Worm (Caenorhabditis elegans): Measurements from ENCODE around the gene F44E2.7.

DNA sequence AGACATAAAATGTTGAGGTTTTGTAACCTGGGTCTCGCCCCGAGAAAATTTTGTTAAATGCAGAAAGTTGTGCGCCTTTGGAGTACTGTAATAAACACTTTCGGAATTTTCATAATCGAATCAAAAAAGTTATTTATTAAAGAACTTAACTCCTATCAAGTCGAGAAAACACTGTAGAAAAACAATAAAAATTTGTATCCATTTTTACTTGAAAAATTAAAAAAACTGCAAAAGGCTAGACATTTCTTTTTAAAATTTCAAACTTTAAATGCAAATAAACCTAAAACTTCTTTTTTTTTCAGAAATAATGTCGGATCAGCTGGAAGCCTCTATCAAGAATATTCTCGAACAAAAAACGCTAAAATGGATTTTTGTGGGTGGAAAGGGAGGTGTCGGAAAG lies 46.5 kb upstream of the F44E2.7 start, which contains the start of gene asna-1:
- TF ChIP-seq nhr-77 (tag; optimal IDR thresholded peaks at IDR 0.05) (no peak), lin-13 (GFP tag; optimal IDR thresholded peaks at IDR 0.05) (no peak), ama-1 (optimal IDR thresholded peaks at IDR 0.05) (no peak), C34F6.9 (tag; optimal IDR thresholded peaks at IDR 0.05) (no peak), ztf-11 (tag; optimal IDR thresholded peaks at IDR 0.05) (no peak), mab-5 (tag; optimal IDR thresholded peaks at IDR 0.05) (no peak), nhr-23 (tag; optimal IDR thresholded peaks at IDR 0.05) (no peak), nhr-6 (tag; optimal IDR thresholded peaks at IDR 0.05) (no peak), ztf-4 (tag; optimal IDR thresholded peaks at IDR 0.05) (no peak), lsy-2 (tag; optimal IDR thresholded peaks at IDR 0.05) (no peak), unc-62 (GFP tag; optimal IDR thresholded peaks at IDR 0.05) (no peak), nhr-237 (tag; optimal IDR thresholded peaks at IDR 0.05) (no peak)

Data from whole organism, L2 larva.